Fruit fly (Drosophila melanogaster) whole organism, embryonic: ENCODE data around the gene MRG15.

ENCODE experiments used
- B-H2 ChIP-seq: fragments of 200-800 bp; sonication (Bioruptor generic); optimal IDR thresholded peaks from 2 replicates; lab custom pipeline; 2018; ENCODE audit warnings: missing biosample characterization, mild to moderate bottlenecking, missing genetic modification characterization
- Bdp1 ChIP-seq: fragments of 200-800 bp; sonication (Bioruptor generic); optimal IDR thresholded peaks from 3 replicates; lab custom pipeline; 2016; ENCODE audit warnings: missing biosample characterization, missing genetic modification characterization
- CG10209 ChIP-seq: fragments of 200-800 bp; sonication (Bioruptor generic); optimal IDR thresholded peaks from 3 replicates; lab custom pipeline; 2017; ENCODE audit warnings: missing biosample characterization, mild to moderate bottlenecking, missing genetic modification characterization, missing genetic modification reagents
- CG10366 ChIP-seq: fragments of 200-800 bp; sonication (Bioruptor generic); IDR thresholded peaks from 2 replicates; pipeline ENCODE4 v1.3.6; 2022; ENCODE audit warnings: missing biosample characterization, missing genetic modification characterization
- CG10565 ChIP-seq: fragments of 200-800 bp; sonication (Bioruptor generic); optimal IDR thresholded peaks from 3 replicates; lab custom pipeline; 2016; ENCODE audit warnings: missing biosample characterization, mild to moderate bottlenecking, missing genetic modification characterization
- CG12219 ChIP-seq: fragments of 200-800 bp; sonication (Bioruptor generic); optimal IDR thresholded peaks from 3 replicates; lab custom pipeline; 2018; ENCODE audit warnings: missing biosample characterization, mild to moderate bottlenecking, missing genetic modification characterization
- CG12659 ChIP-seq: fragments of 200-800 bp; sonication (Bioruptor generic); optimal IDR thresholded peaks from 3 replicates; lab custom pipeline; 2017; ENCODE audit warnings: mild to moderate bottlenecking, missing biosample characterization, missing genetic modification reagents, missing genetic modification characterization
- CG13624 ChIP-seq: fragments of 200-800 bp; sonication (Bioruptor generic); optimal IDR thresholded peaks from 2 replicates; lab custom pipeline; 2016; ENCODE audit warnings: missing biosample characterization, missing genetic modification characterization
- CG13775 ChIP-seq: fragments of 200-800 bp; sonication (Bioruptor generic); optimal IDR thresholded peaks from 3 replicates; lab custom pipeline; 2017; ENCODE audit warnings: missing biosample characterization, mild to moderate bottlenecking, missing genetic modification characterization
- CG14860 ChIP-seq: fragments of 200-800 bp; sonication (Bioruptor generic); IDR thresholded peaks from 3 replicates; pipeline ENCODE4 v1.3.6; 2022; ENCODE audit warnings: missing biosample characterization, missing genetic modification characterization; ENCODE audit not compliant: partially characterized antibody
- CG14965 ChIP-seq: fragments of 200-800 bp; sonication (Bioruptor generic); optimal IDR thresholded peaks from 2 replicates; lab custom pipeline; 2016; ENCODE audit warnings: missing biosample characterization, missing genetic modification characterization, borderline replicate concordance
- CG15269 ChIP-seq: fragments of 200-800 bp; sonication (Bioruptor generic); optimal IDR thresholded peaks from 2 replicates; lab custom pipeline; 2018; ENCODE audit warnings: missing biosample characterization, mild to moderate bottlenecking, missing genetic modification characterization, moderate library complexity
- CG1603 ChIP-seq: fragments of 200-800 bp; sonication (Bioruptor generic); optimal IDR thresholded peaks from 2 replicates; lab custom pipeline; 2019; ENCODE audit warnings: missing biosample characterization, mild to moderate bottlenecking, missing genetic modification characterization, moderate library complexity
- CG16813 ChIP-seq: fragments of 200-800 bp; sonication (Bioruptor generic); IDR thresholded peaks from 3 replicates; pipeline ENCODE4 v1.3.6; 2022; ENCODE audit warnings: missing biosample characterization, missing genetic modification characterization; ENCODE audit not compliant: partially characterized antibody
- CG2120 ChIP-seq: fragments of 200-800 bp; sonication (Bioruptor generic); optimal IDR thresholded peaks from 3 replicates; lab custom pipeline; 2016; ENCODE audit warnings: missing biosample characterization, missing genetic modification characterization
- CG2129 ChIP-seq: fragments of 200-800 bp; sonication (Bioruptor generic); IDR thresholded peaks from 2 replicates; pipeline ENCODE4 v1.3.6; 2022; ENCODE audit warnings: missing biosample characterization, missing genetic modification characterization; ENCODE audit not compliant: partially characterized antibody
- CG2889 ChIP-seq: fragments of 200-800 bp; sonication (Bioruptor generic); IDR thresholded peaks from 3 replicates; pipeline ENCODE4 v1.3.6; 2022; ENCODE audit warnings: missing biosample characterization, missing genetic modification characterization
- CG34422 ChIP-seq: fragments of 200-800 bp; sonication (Bioruptor generic); IDR thresholded peaks from 3 replicates; pipeline ENCODE4 v1.3.6; 2022; ENCODE audit warnings: missing biosample characterization, missing genetic modification characterization
- CG43689 ChIP-seq: fragments of 200-800 bp; sonication (Bioruptor generic); IDR thresholded peaks from 2 replicates; pipeline ENCODE4 v1.3.6; 2022; ENCODE audit warnings: missing biosample characterization, missing genetic modification characterization
- CG4854 ChIP-seq: fragments of 200-800 bp; sonication (Bioruptor generic); optimal IDR thresholded peaks from 2 replicates; lab custom pipeline; 2016; ENCODE audit warnings: missing biosample characterization, missing genetic modification characterization, inconsistent platforms
- CG7745 ChIP-seq: fragments of 200-800 bp; sonication (Bioruptor generic); optimal IDR thresholded peaks from 2 replicates; lab custom pipeline; 2018; ENCODE audit warnings: missing biosample characterization, mild to moderate bottlenecking, missing genetic modification characterization, moderate library complexity
- Fer1 ChIP-seq: fragments of 200-800 bp; sonication (Bioruptor generic); optimal IDR thresholded peaks from 2 replicates; lab custom pipeline; 2017; ENCODE audit warnings: missing biosample characterization, mild to moderate bottlenecking, missing genetic modification characterization
- Lim3 ChIP-seq: fragments of 200-800 bp; sonication (Bioruptor generic); IDR thresholded peaks from 2 replicates; pipeline ENCODE4 v1.3.6; 2022; ENCODE audit warnings: missing biosample characterization, missing genetic modification characterization
- MBD-R2 ChIP-seq: fragments of 200-800 bp; sonication (Bioruptor generic); IDR thresholded peaks from 2 replicates; pipeline ENCODE4 v1.3.6; 2022; ENCODE audit warnings: missing biosample characterization, missing genetic modification characterization
- NC2α ChIP-seq: fragments of 200-800 bp; sonication (Bioruptor generic); optimal IDR thresholded peaks from 2 replicates; lab custom pipeline; 2016; ENCODE audit warnings: missing biosample characterization, missing genetic modification characterization
- Opbp ChIP-seq: fragments of 200-800 bp; sonication (Bioruptor generic); IDR thresholded peaks from 3 replicates; pipeline ENCODE4 v1.3.6; 2022; ENCODE audit warnings: missing biosample characterization, missing genetic modification characterization; ENCODE audit not compliant: partially characterized antibody
- Ptx1 ChIP-seq: fragments of 200-800 bp; sonication (Bioruptor generic); IDR thresholded peaks from 2 replicates; pipeline ENCODE4 v1.3.6; 2022; ENCODE audit warnings: missing biosample characterization, missing genetic modification characterization
- Rfx ChIP-seq: fragments of 200-800 bp; sonication (Bioruptor generic); IDR thresholded peaks from 2 replicates; pipeline ENCODE4 v1.3.6; 2022; ENCODE audit warnings: missing biosample characterization, missing genetic modification characterization
- ab ChIP-seq: fragments of 200-800 bp; sonication (Bioruptor generic); optimal IDR thresholded peaks from 2 replicates; lab custom pipeline; 2016; ENCODE audit warnings: missing biosample characterization, missing genetic modification characterization
- ap ChIP-seq: fragments of 200-800 bp; sonication (Bioruptor generic); IDR thresholded peaks from 2 replicates; pipeline ENCODE4 v1.3.6; 2022; ENCODE audit warnings: missing biosample characterization, missing genetic modification characterization
- exex ChIP-seq: fragments of 200-800 bp; sonication (Bioruptor generic); optimal IDR thresholded peaks from 4 replicates; lab custom pipeline; 2018; ENCODE audit warnings: missing biosample characterization, mild to moderate bottlenecking, missing genetic modification characterization, moderate library complexity
- fd96Cb ChIP-seq: fragments of 200-800 bp; sonication (Bioruptor generic); optimal IDR thresholded peaks from 2 replicates; lab custom pipeline; 2018; ENCODE audit warnings: missing biosample characterization, mild to moderate bottlenecking, missing genetic modification characterization, moderate library complexity
- ftz-f1 ChIP-seq: fragments of 200-800 bp; sonication (Bioruptor generic); optimal IDR thresholded peaks from 2 replicates; lab custom pipeline; 2016; ENCODE audit warnings: missing biosample characterization, missing genetic modification characterization
- hbn ChIP-seq: fragments of 200-800 bp; sonication (Bioruptor generic); IDR thresholded peaks from 2 replicates; pipeline ENCODE4 v1.3.6; 2022; ENCODE audit warnings: missing biosample characterization, missing genetic modification characterization; ENCODE audit not compliant: partially characterized antibody
- insv ChIP-seq, 2 experiments: fragments of 200-800 bp; sonication (Bioruptor generic); optimal IDR thresholded peaks; 3 replicates each; lab custom pipeline; 2016 to 2018; ENCODE audit warnings: missing biosample characterization in 2 of 2, missing genetic modification characterization in 2 of 2
- inv ChIP-seq: fragments of 200-800 bp; sonication (Bioruptor generic); IDR thresholded peaks from 2 replicates; pipeline ENCODE4 v1.3.6; 2022; ENCODE audit warnings: missing biosample characterization, missing genetic modification characterization; ENCODE audit not compliant: partially characterized antibody
- jigr1 ChIP-seq: fragments of 200-800 bp; sonication (Bioruptor generic); IDR thresholded peaks from 3 replicates; pipeline ENCODE4 v1.3.6; 2022; ENCODE audit warnings: missing biosample characterization, missing genetic modification characterization
- mirr ChIP-seq: fragments of 200-800 bp; sonication (Bioruptor generic); optimal IDR thresholded peaks from 3 replicates; lab custom pipeline; 2018; ENCODE audit warnings: missing biosample characterization, mild to moderate bottlenecking, missing genetic modification characterization
- nmo ChIP-seq: fragments of 200-800 bp; sonication (Bioruptor generic); optimal IDR thresholded peaks from 2 replicates; lab custom pipeline; 2018; ENCODE audit warnings: missing biosample characterization, mild to moderate bottlenecking, missing genetic modification characterization, moderate library complexity
- odd ChIP-seq: fragments of 200-800 bp; sonication (Bioruptor generic); optimal IDR thresholded peaks from 2 replicates; lab custom pipeline; 2017; ENCODE audit warnings: missing biosample characterization, mild to moderate bottlenecking, missing genetic modification characterization
- onecut ChIP-seq: fragments of 200-800 bp; sonication (Bioruptor generic); IDR thresholded peaks from 2 replicates; pipeline ENCODE4 v1.3.6; 2022; ENCODE audit warnings: missing biosample characterization, missing genetic modification characterization
- psq ChIP-seq: fragments of 200-800 bp; sonication (Bioruptor generic); optimal IDR thresholded peaks from 2 replicates; lab custom pipeline; 2017; ENCODE audit warnings: missing biosample characterization, missing genetic modification characterization
- sc ChIP-seq, 3 experiments: fragments of >200 bp in 2 of 3; fragments of 200-800 bp in 1 of 3; sonication (Bioruptor generic) in 1 of 3; optimal IDR thresholded peaks; 2 replicates in 2 of 3; 3 replicates in 1 of 3; lab custom pipeline; 2017; ENCODE audit warnings: mild to moderate bottlenecking in 1 of 3, missing biosample characterization in 1 of 3, missing genetic modification characterization in 1 of 3, missing genetic modification reagents in 1 of 3
- sens ChIP-seq: fragments of 200-800 bp; sonication (Bioruptor generic); peaks from one replicate; lab custom pipeline; 2016; ENCODE audit warnings: missing biosample characterization, missing genetic modification characterization
- tio ChIP-seq: fragments of 200-800 bp; sonication (Bioruptor generic); optimal IDR thresholded peaks from 2 replicates; lab custom pipeline; 2017; ENCODE audit warnings: missing biosample characterization, missing genetic modification characterization, inconsistent platforms
- trem ChIP-seq: fragments of 200-800 bp; optimal IDR thresholded peaks from 3 replicates; lab custom pipeline; 2019; ENCODE audit warnings: missing biosample characterization, mild to moderate bottlenecking, missing genetic modification characterization, moderate library complexity
- wek ChIP-seq: fragments of 200-800 bp; sonication (Bioruptor generic); optimal IDR thresholded peaks from 3 replicates; lab custom pipeline; 2018; ENCODE audit warnings: missing biosample characterization, mild to moderate bottlenecking, missing genetic modification characterization, moderate library complexity

The MRG15 gene

DNA sequence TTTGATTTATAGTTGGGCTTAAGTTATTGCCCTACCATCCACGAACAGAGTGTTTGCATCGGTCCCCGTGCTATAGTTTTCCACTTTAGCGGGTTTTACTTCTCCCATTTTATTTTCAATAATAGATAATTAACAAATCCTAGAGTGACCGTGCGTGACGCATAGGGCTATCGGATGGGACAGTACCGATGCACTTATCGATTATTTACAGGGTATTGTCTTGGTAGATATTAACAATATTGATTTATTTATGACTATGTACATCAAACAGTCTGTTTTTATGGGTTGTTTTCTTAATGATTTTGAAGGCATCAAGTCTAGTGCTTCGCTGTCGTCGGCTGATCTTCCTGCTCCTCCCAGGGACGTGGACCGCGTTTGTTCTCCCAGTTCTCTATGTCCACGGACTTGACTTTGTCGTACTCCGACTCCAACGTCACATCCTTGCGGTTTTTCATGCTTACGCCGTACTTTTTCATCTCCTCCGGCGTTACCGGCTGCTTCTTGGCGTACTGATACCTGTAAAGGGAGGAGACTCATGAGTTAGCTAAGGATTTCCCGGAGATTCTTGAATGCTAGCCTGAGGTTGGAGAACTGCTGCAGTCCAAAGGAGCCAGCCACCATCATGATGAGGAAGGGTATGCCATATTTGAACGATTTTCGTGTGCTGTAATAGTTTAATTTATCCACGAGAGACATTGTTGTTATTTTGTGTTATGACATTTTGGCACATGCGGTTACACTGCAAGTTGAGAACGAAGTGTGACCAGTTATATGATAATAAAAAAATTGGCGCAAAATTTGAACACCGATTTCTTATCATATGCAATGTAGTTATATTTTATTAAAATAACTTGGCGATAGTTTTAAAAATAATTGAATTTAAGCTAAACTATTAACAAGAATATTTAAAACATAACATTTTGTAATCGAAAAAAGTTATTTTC is at the start of gene MRG15, which contains the start of gene Tm1 (continued):
- no peak for TF ChIP-seq CG10565
- TF ChIP-seq ab = no peak
- TF ChIP-seq wek (GFP tag; lab: Kevin White, UChicago) = no peak
- no peak for TF ChIP-seq sc (optimal IDR thresholded peaks at IDR 0.05; lab: Kevin White, UChicago)
- TF ChIP-seq sc (GFP tag; optimal IDR thresholded peaks at IDR 0.05; lab: Kevin White, UChicago) = no peak
- TF ChIP-seq CG4854 (GFP tag; lab: Kevin White, UChicago) = no peak
- TF ChIP-seq onecut (GFP tag; lab: Robert Waterston, UW) = peak; percentile 84
- peak; percentile 9 for TF ChIP-seq CG2120 (GFP tag; lab: Kevin White, UChicago)
- no peak for TF ChIP-seq CG7745 (tag; lab: Kevin White, UChicago)
- no peak for TF ChIP-seq CG43689 (GFP tag; lab: Robert Waterston, UW)
- TF ChIP-seq CG12659 (GFP tag; lab: Kevin White, UChicago) = peak; percentile 17
- peak; percentile 79 for TF ChIP-seq sens (GFP tag; lab: Kevin White, UChicago)
- no peak for TF ChIP-seq Ptx1 (GFP tag; lab: Robert Waterston, UW)
- peak; percentile 72; the same call in 2 of the 3 replicates for TF ChIP-seq Opbp (GFP tag; lab: Robert Waterston, UW)
- peak; percentile 53; the same call in 2 of the 3 replicates for TF ChIP-seq CG14860 (GFP tag; lab: Robert Waterston, UW)
- no peak for TF ChIP-seq ap
- TF ChIP-seq NC2α (GFP tag; lab: Kevin White, UChicago) = no peak
- TF ChIP-seq CG12219 (GFP tag; lab: Kevin White, UChicago) = no peak
- TF ChIP-seq CG2129 = 0 out of 2 replicates have a peak, but pooled peaks have one; percentile 19
- TF ChIP-seq CG10209 (GFP tag; lab: Kevin White, UChicago) = no peak
- TF ChIP-seq CG16813 (GFP tag; lab: Robert Waterston, UW) = peak; percentile 65
- TF ChIP-seq CG13775 (GFP tag; lab: Kevin White, UChicago) = peak; percentile 23
- peak; percentile 55 for TF ChIP-seq CG1603 (tag; lab: Kevin White, UChicago)
- TF ChIP-seq psq (GFP tag; lab: Kevin White, UChicago) = no peak
- 0 out of 2 replicates have a peak, but pooled peaks have one; percentile 38 for TF ChIP-seq Rfx
- peak; percentile 2 for TF ChIP-seq Fer1 (GFP tag; lab: Kevin White, UChicago)
- TF ChIP-seq CG14965 (GFP tag; lab: Kevin White, UChicago) = no peak
- no peak for TF ChIP-seq CG2889 (GFP tag; lab: Robert Waterston, UW)
- TF ChIP-seq CG15269 (tag; lab: Kevin White, UChicago) = no peak
- peak; percentile 14 for TF ChIP-seq ftz-f1 (GFP tag; lab: Kevin White, UChicago)
- TF ChIP-seq odd (GFP tag; lab: Kevin White, UChicago) = no peak
- no peak for TF ChIP-seq B-H2 (GFP tag; lab: Kevin White, UChicago)
- peak; percentile 35 for TF ChIP-seq trem (tag; lab: Kevin White, UChicago)
- no peak for TF ChIP-seq tio (GFP tag; lab: Kevin White, UChicago)
- peak; percentile 79 for TF ChIP-seq MBD-R2
- TF ChIP-seq CG13624 (GFP tag; lab: Kevin White, UChicago) = no peak
- no peak for TF ChIP-seq jigr1 (GFP tag; lab: Robert Waterston, UW)
- no peak for TF ChIP-seq mirr (GFP tag; lab: Kevin White, UChicago)
- no peak for TF ChIP-seq Bdp1 (GFP tag; lab: Kevin White, UChicago)
- peak; percentile 45 for TF ChIP-seq exex (tag; lab: Kevin White, UChicago)
- TF ChIP-seq nmo (GFP tag; lab: Kevin White, UChicago) = peak; percentile 9
- no peak for TF ChIP-seq CG10366
- no peak for TF ChIP-seq insv (GFP tag; optimal IDR thresholded peaks at IDR 0.05; lab: Kevin White, UChicago)
- TF ChIP-seq Lim3 (GFP tag; lab: Robert Waterston, UW) = no peak
- TF ChIP-seq inv (GFP tag; lab: Robert Waterston, UW) = peak; percentile 49; the same call in 1 of the 2 replicates
- peak; percentile 59; the same call in 1 of the 2 replicates for TF ChIP-seq hbn
- peak; percentile 29; the same call in 1 of the 3 replicates for TF ChIP-seq CG34422 (GFP tag; lab: Robert Waterston, UW)
- no peak for TF ChIP-seq fd96Cb (tag; lab: Kevin White, UChicago)
